Worm (Caenorhabditis elegans): Measurements from ENCODE around the gene C06C6.8.
"Not testable (repeated sequence)": the region's sequence is repeated elsewhere in the genome, so short reads cannot be mapped to it uniquely, and the experiment has no call there.

Gene C06C6.8

DNA sequence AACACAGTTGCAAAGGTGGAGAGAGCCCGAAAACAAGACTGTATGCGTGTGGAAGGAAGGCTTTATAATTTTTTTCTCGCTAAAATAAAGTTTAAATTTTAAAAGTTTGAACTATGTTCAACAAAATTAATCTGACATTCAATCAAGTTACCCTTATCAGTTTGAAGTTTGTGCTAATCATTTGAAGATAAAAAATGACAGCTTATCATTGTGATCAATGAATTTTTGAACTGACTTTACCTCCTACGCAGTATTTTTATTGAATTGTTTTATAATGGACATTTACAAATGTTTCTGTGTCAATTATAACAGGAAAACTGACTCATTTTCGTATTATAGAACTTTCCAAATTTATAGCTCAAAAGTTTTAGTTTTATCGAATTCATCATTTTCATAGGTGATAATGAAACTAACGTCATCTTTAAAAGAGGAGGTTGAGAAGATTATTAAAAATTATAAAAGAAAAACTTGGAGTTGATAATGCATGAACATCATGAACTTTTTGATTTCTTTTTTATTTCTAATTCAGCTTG lies 18.6 kb upstream of the C06C6.8 start, which contains the start of gene oac-20:
TSS of gene oac-20 (plus strand) at position 483 of the 533 bp plus-strand sequence.
- TF ChIP-seq him-1 (tag; optimal IDR thresholded peaks at IDR 0.05) (no peak), dao-5 (tag; optimal IDR thresholded peaks at IDR 0.05) (no peak), W03F9.2 (tag; optimal IDR thresholded peaks at IDR 0.05) (no peak)

ce11 chrV:15982733-15983344 lies 14.1 kb upstream of the C06C6.8 start, which contains the start of the genes fbxa-99 and F36G9.13:
TSS of gene fbxa-99 (minus strand) at chrV:15982854.
TSS of gene F36G9.13 (plus strand) at chrV:15983294.
- TF ChIP-seq W03F9.2 (tag; optimal IDR thresholded peaks at IDR 0.05) (no peak), him-1 (tag; optimal IDR thresholded peaks at IDR 0.05) (no peak)

ce11 chrV:15988074-15988473 lies 8.9 kb upstream of the C06C6.8 start, which contains the start of gene F36G9.15:
TSS of gene F36G9.15 (minus strand) at chrV:15988174.
- no peak for TF ChIP-seq him-1 (tag; optimal IDR thresholded peaks at IDR 0.05)
- TF ChIP-seq W03F9.2 (tag; optimal IDR thresholded peaks at IDR 0.05), result no peak
- TF ChIP-seq dao-5 (tag; optimal IDR thresholded peaks at IDR 0.05), result no peak

DNA sequence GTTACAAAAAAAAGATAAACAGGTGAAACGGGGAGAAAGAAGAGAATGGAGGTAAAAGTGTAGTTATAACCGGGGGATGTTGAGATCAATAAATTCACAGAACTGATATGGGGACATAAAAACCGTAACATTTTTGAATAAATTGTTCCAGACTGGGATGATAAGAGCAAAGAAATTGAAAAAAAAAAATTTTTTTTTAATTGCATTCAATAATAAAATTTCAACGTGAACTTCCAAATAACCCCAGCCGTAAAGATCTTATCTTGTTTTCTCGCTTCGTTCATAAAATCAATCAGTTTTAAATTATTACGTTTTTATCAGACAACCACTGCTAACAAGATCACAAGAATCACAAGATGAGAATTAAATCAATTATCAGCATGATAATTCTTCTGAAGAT lies 5.1 kb upstream of the C06C6.8 start, which contains the start of gene C06C6.7:
TSS of gene C06C6.7 (plus strand) at position 301 of the 400 bp plus-strand sequence.
- not testable (repeated sequence) for TF ChIP-seq dao-5, him-1, W03F9.2 (tag; optimal IDR thresholded peaks at IDR 0.05)

DNA sequence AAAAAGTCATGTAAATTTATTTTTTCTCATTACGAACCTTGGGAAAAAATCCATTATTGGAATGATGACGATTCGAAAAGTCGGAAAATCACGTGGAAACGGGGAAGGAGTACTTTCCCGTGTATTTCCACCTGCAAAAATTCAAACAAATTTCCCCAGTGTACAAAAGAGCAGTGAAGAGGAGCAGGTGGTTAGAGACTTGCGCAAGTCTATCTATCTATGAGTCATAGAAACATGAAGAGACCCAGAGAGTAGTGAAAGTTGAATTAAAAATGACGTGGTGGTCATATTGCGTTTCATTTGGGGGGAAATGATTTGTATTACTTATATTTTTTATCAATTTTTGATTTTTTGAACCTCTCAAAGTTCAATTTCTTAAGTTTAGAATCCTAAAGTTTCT lies 3.5 kb downstream of the C06C6.8 start, which contains the start of gene nhr-50:
TSS of gene nhr-50 (minus strand) at position 199 of the 400 bp plus-strand sequence.
- no peak for TF ChIP-seq dao-5 (tag; optimal IDR thresholded peaks at IDR 0.05)
- no peak for TF ChIP-seq him-1 (tag; optimal IDR thresholded peaks at IDR 0.05)
- no peak for TF ChIP-seq W03F9.2 (tag; optimal IDR thresholded peaks at IDR 0.05)

DNA sequence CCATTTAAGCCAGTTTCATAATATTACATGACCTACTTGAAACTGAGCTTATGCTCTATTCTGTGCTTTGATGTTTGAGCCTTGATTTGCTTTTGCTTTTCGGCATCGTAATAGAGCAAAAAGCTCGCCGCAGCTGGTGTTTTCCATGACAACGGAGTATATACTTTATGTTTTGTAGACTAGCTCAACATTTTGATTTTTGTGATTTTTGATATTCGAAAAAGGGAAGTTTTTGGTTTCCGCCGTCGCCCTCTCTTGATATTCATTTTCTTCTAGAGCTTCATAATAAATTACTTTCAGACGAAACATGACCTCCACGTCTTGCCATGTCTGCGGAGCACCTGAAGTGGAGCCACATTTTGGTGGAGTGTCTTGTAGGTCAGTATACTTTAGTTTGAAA lies 5.4 kb downstream of the C06C6.8 start, which contains the start of gene nhr-63:
TSS of gene nhr-63 (plus strand) at position 301 of the 400 bp plus-strand sequence.
- TF ChIP-seq W03F9.2 (tag; optimal IDR thresholded peaks at IDR 0.05) (no peak), him-1 (tag; optimal IDR thresholded peaks at IDR 0.05) (no peak), dao-5 (tag; optimal IDR thresholded peaks at IDR 0.05) (no peak)

DNA sequence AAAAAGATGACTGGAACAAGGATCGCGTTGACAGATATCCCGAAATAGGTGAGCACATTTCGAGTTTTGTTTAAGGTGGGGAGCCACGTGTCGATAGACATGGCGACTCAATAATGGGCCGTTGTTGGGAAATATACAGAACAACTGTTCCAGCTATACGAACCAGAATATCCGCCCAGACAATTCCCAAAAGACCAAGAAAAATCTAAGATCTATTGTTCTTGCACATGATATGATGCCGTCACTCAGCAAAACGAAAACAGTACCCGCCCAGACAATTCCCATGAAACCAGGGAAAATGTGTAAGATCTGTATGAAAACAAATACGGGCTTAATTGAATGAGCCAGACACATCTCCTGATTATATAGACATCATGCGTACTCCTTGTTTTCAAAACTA lies 10.6 kb downstream of the C06C6.8 start, which contains the start of gene str-231:
TSS of gene str-231 (minus strand) at position 101 of the 400 bp plus-strand sequence.
- no peak for TF ChIP-seq dao-5 (tag; optimal IDR thresholded peaks at IDR 0.05)

ce11 chrV:16009564-16009963 lies 12.6 kb downstream of the C06C6.8 start, which contains the start of gene str-233:
TSS of gene str-233 (minus strand) at chrV:16009664.
- no peak for TF ChIP-seq him-1 (tag; optimal IDR thresholded peaks at IDR 0.05)
- no peak for TF ChIP-seq W03F9.2 (tag; optimal IDR thresholded peaks at IDR 0.05)
- TF ChIP-seq dao-5 (tag; optimal IDR thresholded peaks at IDR 0.05), result no peak

- TF ChIP-seq W03F9.2 (tag; optimal IDR thresholded peaks at IDR 0.05), result no peak
- no peak for TF ChIP-seq dao-5 (tag; optimal IDR thresholded peaks at IDR 0.05)
- TF ChIP-seq him-1 (tag; optimal IDR thresholded peaks at IDR 0.05), result no peak
Observed at ce11 chrV:16015652-16016051, 18.7 kb downstream of the C06C6.8 start, which contains the start of gene str-232. TSS of gene str-232 (minus strand) at chrV:16015752.

ce11 chrV:16016977-16017376 lies 20.0 kb downstream of the C06C6.8 start:
- TF ChIP-seq W03F9.2 (tag; optimal IDR thresholded peaks at IDR 0.05) (no peak), dao-5 (tag; optimal IDR thresholded peaks at IDR 0.05) (no peak), him-1 (tag; optimal IDR thresholded peaks at IDR 0.05) (no peak)

DNA sequence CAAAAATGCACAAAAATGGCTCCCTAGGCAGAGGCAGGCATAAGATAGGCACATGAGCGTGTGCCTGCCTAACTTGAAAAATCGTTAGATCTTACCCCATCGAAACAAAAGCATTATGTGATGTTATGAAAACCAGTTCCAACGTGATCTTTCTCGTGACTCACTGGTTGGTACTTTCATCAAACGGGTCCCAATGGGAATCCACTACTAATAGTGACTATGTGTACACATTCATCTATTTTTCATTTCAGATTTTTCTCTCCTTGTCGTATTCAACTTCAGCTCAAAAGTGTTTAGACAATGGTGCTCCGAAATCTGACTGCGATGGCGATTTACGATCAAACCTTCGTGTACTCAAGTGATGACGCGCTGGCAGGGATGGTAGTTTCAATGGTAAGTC lies 20.7 kb downstream of the C06C6.8 start, which contains the start of gene srx-43:
TSS of gene srx-43 (plus strand) at position 301 of the 400 bp plus-strand sequence.
- TF ChIP-seq W03F9.2 (tag; optimal IDR thresholded peaks at IDR 0.05) (no peak), dao-5 (tag; optimal IDR thresholded peaks at IDR 0.05) (no peak), him-1 (tag; optimal IDR thresholded peaks at IDR 0.05) (no peak)

DNA sequence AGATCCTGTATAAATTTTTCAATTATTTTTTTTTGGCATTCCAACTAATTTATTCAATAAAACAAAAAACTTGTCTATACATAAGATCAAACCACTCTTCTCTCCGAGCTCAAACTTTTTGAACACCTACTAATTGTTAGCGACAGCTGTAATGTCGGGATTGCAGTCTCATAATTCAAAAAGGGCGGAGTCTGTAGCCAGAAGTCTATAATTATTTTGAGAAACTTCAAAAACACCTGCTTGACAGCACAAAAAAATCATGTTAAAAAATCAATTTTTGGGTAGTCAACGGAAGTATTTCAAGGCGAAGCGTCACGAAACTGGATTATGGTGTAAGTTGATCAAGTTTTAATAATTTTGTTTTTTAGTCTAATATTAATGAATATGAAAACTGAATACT lies 23.1 kb downstream of the C06C6.8 start, which contains the start of gene srx-44:
TSS of gene srx-44 (plus strand) at position 301 of the 400 bp plus-strand sequence.
- TF ChIP-seq W03F9.2 (tag; optimal IDR thresholded peaks at IDR 0.05), result no peak
- no peak for TF ChIP-seq him-1 (tag; optimal IDR thresholded peaks at IDR 0.05)
- no peak for TF ChIP-seq dao-5 (tag; optimal IDR thresholded peaks at IDR 0.05)

DNA sequence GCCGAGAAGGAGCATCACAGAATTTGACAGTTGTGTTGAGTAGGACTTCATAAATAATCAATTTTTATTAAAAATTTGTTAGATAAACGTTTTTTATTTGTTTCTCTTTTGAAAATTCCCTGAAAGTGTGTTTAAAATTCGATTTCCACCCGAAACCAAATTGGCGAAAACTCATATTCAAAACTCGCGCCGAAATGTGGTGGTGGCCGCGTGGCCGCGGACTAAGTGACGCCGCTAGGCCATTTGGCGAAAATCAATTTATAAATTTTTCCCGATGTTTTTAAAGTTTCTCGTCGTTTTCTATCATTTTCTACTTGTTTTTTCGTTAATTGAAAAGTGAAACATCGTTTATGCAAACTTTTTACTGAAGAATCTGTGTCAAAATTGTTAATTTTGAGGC lies 25.7 kb downstream of the C06C6.8 start:
- TF ChIP-seq dao-5 (tag; optimal IDR thresholded peaks at IDR 0.05) (no peak), W03F9.2 (tag; optimal IDR thresholded peaks at IDR 0.05) (no peak), him-1 (tag; optimal IDR thresholded peaks at IDR 0.05) (no peak)

DNA sequence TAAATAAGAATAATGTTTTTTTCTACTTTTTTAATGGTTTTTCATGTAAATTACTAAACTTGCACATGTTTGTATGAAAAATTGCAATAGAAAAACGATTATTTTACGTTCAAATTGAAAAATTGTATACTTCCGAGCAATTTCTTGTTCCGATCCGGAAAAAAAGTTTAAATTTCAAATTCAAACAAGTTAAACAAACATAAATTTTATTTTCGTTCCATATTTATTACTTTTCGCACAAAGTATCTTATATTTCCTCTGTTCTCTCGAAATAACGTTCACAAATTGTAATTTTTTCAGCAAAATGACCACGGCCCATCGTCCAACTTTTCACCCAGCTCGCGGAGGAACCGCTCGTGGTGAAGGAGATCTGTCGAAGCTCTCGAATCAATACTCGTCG lies 26.1 kb downstream of the C06C6.8 start, which contains the start of gene cwc-15:
TSS of gene cwc-15 (plus strand) at position 301 of the 400 bp plus-strand sequence.
- TF ChIP-seq W03F9.2 (tag; optimal IDR thresholded peaks at IDR 0.05) (no peak), dao-5 (tag; optimal IDR thresholded peaks at IDR 0.05) (no peak)

Data from whole organism, L4/young adult.